Fruit fly (Drosophila melanogaster) S2 (cell line): ENCODE measurements around the gene Doc1.

Source experiments
- CG8478 ChIP-seq: fragments of >200 bp; optimal IDR thresholded peaks from 2 replicates; lab custom pipeline; 2018
- CTCF ChIP-seq, 2 experiments: fragments of >200 bp; optimal IDR thresholded peaks; 2 replicates each; lab custom pipeline; 2018

dm6 chr3L:9061449-9061848 is 20.3 kb downstream of the Doc1 start:
- TF ChIP-seq CG8478 (lab: Kevin White, UChicago), result no peak
- TF ChIP-seq CTCF (optimal IDR thresholded peaks at IDR 0.05; lab: Kevin White, UChicago), result no peak
